Fruit fly (Drosophila melanogaster): Measurements from ENCODE around the gene Task7.

Gene Task7

DNA sequence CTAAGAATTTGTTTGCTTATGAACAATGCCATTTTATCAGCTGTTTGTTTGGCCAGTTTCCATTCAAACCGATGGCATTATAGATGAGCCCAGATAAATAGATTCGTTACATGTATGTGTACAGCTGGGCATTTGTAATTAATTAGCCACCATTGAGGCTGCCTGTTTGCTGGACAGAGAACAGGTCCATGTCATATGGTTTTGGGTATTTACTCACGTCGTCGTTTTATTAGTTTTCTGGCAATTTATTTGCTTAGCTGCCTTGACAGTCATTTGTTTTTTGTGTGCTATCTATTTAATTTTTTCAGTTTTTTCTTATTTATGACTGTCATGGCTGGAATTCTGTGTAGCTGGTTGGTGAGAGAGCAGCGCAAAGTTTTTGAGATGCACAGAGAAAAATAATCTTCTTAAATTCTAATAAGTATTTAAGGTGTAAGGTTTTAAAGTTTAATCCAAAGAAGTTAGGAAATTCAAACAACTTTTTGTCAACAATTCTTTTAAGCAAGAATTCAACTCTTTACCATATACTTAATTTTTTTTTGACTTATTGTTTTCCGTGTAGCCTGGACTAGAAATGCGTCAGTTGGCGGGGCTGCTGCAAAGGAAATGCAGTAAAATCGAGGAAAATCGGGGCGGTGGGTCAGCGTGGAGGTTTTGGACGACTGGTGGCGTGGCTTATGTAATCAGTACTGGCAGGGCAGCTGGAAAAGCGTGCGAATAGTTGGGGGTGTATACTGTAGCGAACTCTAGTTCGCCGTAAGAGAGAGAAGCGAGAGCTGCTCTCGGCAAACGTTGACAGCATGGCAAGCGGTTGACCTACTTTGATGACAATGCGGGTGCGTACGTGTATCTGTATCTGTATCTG, 22.7 kb upstream of the Task7 start (continued):
- TF ChIP-seq amos (GFP tag; IDR thresholded peaks at IDR 0.05; ENCODE audit: partially characterized antibody) (no peak), Meics (GFP tag; optimal IDR thresholded peaks at IDR 0.05) (peak; percentile 89), yki (optimal IDR thresholded peaks at IDR 0.05) (no peak), Side (GFP tag; optimal IDR thresholded peaks at IDR 0.05) (peak; percentile 73), mld (GFP tag; IDR thresholded peaks at IDR 0.05; ENCODE audit: partially characterized antibody) (no peak), CG6272 (GFP tag; IDR thresholded peaks at IDR 0.05) (peak; percentile 65), CG1024 (GFP tag; IDR thresholded peaks at IDR 0.05) (peak; percentile 74), gem (tag; optimal IDR thresholded peaks at IDR 0.05) (peak; percentile 94), CrebB (tag; optimal IDR thresholded peaks at IDR 0.05) (peak; percentile 69), Pdp1 (GFP tag; optimal IDR thresholded peaks at IDR 0.05) (peak; percentile 68 to 93), otp (GFP tag; IDR thresholded peaks at IDR 0.05) (peak; percentile 80), CG12744 (GFP tag; optimal IDR thresholded peaks at IDR 0.05) (peak; percentile 72), CG10147 (GFP tag; optimal IDR thresholded peaks at IDR 0.05) (peak; percentile 82), sens-2 (GFP tag; IDR thresholded peaks at IDR 0.05) (peak; percentile 75), Fer3 (tag; optimal IDR thresholded peaks at IDR 0.05) (peak; percentile 87), ase (GFP tag; IDR thresholded peaks at IDR 0.05) (peak; percentile 89), CG2202 (tag; optimal IDR thresholded peaks at IDR 0.05) (peak; percentile 42), CG14710 (tag; optimal IDR thresholded peaks at IDR 0.05) (peak; percentile 67), Asciz (GFP tag; optimal IDR thresholded peaks at IDR 0.05) (peak; percentile 74), Atf6 (GFP tag; IDR thresholded peaks at IDR 0.05) (peak; percentile 91), C15 (GFP tag; IDR thresholded peaks at IDR 0.05) (peak; percentile 75; the same call in 2 of the 3 replicates), CG5245 (GFP tag; optimal IDR thresholded peaks at IDR 0.05) (peak; percentile 71), CG11398 (GFP tag; optimal IDR thresholded peaks at IDR 0.05) (peak; percentile 10), CG6791 (GFP tag; IDR thresholded peaks at IDR 0.05; ENCODE audit: partially characterized antibody) (no peak), pzg (GFP tag; optimal IDR thresholded peaks at IDR 0.05) (no peak), CG10431 (GFP tag; optimal IDR thresholded peaks at IDR 0.05) (peak; percentile 8), CG10654 (GFP tag; optimal IDR thresholded peaks at IDR 0.05) (peak; percentile 77), bowl (GFP tag; IDR thresholded peaks at IDR 0.05) (peak; percentile 73; the same call in 1 of the 2 replicates), Atf3 (GFP tag; optimal IDR thresholded peaks at IDR 0.05) (peak; percentile 79), CG9727 (GFP tag; optimal IDR thresholded peaks at IDR 0.05) (peak; percentile 84), pum (GFP tag; optimal IDR thresholded peaks at IDR 0.05) (peak; percentile 76), CG2116 (GFP tag; optimal IDR thresholded peaks at IDR 0.05) (peak; percentile 64), H15 (GFP tag; IDR thresholded peaks at IDR 0.05) (peak; percentile 74), Drgx (GFP tag; IDR thresholded peaks at IDR 0.05) (peak; percentile 89), Ravus (GFP tag; IDR thresholded peaks at IDR 0.05) (peak; percentile 33), CG11723 (GFP tag; optimal IDR thresholded peaks at IDR 0.05) (peak; percentile 75), aop (GFP tag; IDR thresholded peaks at IDR 0.05) (0 out of 2 replicates have a peak, but pooled peaks have one; percentile 16), CG17186 (GFP tag; optimal IDR thresholded peaks at IDR 0.05) (no peak), wdn (GFP tag; IDR thresholded peaks at IDR 0.05) (peak; percentile 75), CG2875 (GFP tag; optimal IDR thresholded peaks at IDR 0.05) (peak; percentile 56), fd96Cb (tag; optimal IDR thresholded peaks at IDR 0.05) (peak; percentile 87), Med (GFP tag) (peak; percentile 94), chif (GFP tag; optimal IDR thresholded peaks at IDR 0.05) (peak; percentile 78 to 80), CG2712 (tag; optimal IDR thresholded peaks at IDR 0.05) (peak; percentile 88), CG13424 (tag; optimal IDR thresholded peaks at IDR 0.05) (peak; percentile 87), Doc3 (GFP tag; IDR thresholded peaks at IDR 0.05; ENCODE audit: partially characterized antibody) (no peak), Neu2 (GFP tag; optimal IDR thresholded peaks at IDR 0.05; ENCODE audit: borderline replicate concordance) (no peak), CG14860 (GFP tag; IDR thresholded peaks at IDR 0.05; ENCODE audit: partially characterized antibody) (no peak), Ets65A (GFP tag) (peak; percentile 96)

Measured in whole organism, embryonic.